Fruit fly (Drosophila melanogaster) whole organism, wandering third instar larva: ENCODE results near the gene CG4455.

Experiments used
- Abd-B ChIP-seq: fragments of >200 bp; optimal IDR thresholded peaks from 2 replicates; lab custom pipeline; 2017; ENCODE audit warnings: missing biosample characterization, missing genetic modification characterization
- Dfd ChIP-seq: fragments of >200 bp; optimal IDR thresholded peaks from 2 replicates; lab custom pipeline; 2017; ENCODE audit warnings: missing biosample characterization, missing genetic modification characterization
- OdsH ChIP-seq: fragments of 200-800 bp; sonication (Bioruptor generic); optimal IDR thresholded peaks from 2 replicates; lab custom pipeline; 2016; ENCODE audit warnings: missing biosample characterization, mild to moderate bottlenecking, missing genetic modification characterization
- Sp1 ChIP-seq: fragments of 200-800 bp; sonication (Bioruptor generic); optimal IDR thresholded peaks from 3 replicates; lab custom pipeline; 2019; ENCODE audit warnings: missing biosample characterization, mild to moderate bottlenecking, missing genetic modification characterization, moderate library complexity
- br ChIP-seq: fragments of 200-800 bp; sonication (Bioruptor generic); optimal IDR thresholded peaks from 2 replicates; lab custom pipeline; 2016; ENCODE audit warnings: missing biosample characterization, missing genetic modification characterization
- dmrt93B ChIP-seq: fragments of 200-800 bp; sonication (Bioruptor generic); optimal IDR thresholded peaks from 2 replicates; lab custom pipeline; 2018; ENCODE audit warnings: missing biosample characterization, mild to moderate bottlenecking, missing genetic modification characterization
- dsf ChIP-seq: sonication (Bioruptor generic); optimal IDR thresholded peaks from 2 replicates; lab custom pipeline; 2016; ENCODE audit warnings: missing biosample characterization, missing genetic modification characterization, borderline replicate concordance
- h ChIP-seq: fragments of 200-800 bp; sonication (Bioruptor generic); optimal IDR thresholded peaks from 3 replicates; lab custom pipeline; 2016; ENCODE audit warnings: missing biosample characterization, mild to moderate bottlenecking, missing genetic modification characterization
- psq ChIP-seq: fragments of 200-800 bp; sonication (Bioruptor generic); optimal IDR thresholded peaks from 3 replicates; lab custom pipeline; 2017; ENCODE audit warnings: missing biosample characterization, mild to moderate bottlenecking, missing genetic modification characterization, moderate library complexity
- rgr ChIP-seq: fragments of 200-800 bp; sonication (Bioruptor generic); optimal IDR thresholded peaks from 3 replicates; lab custom pipeline; 2016; ENCODE audit warnings: missing biosample characterization, mild to moderate bottlenecking, missing genetic modification characterization
- sv ChIP-seq: fragments of 200-800 bp; sonication (Bioruptor generic); optimal IDR thresholded peaks from 3 replicates; lab custom pipeline; 2016; ENCODE audit warnings: missing biosample characterization, missing genetic modification characterization
- usp ChIP-seq: fragments of >200 bp; optimal IDR thresholded peaks from 2 replicates; lab custom pipeline; 2017; ENCODE audit warnings: missing biosample characterization, missing genetic modification characterization

dm6 chr2L:16397517-16397916 lies 44.8 kb downstream of the CG4455 start:
- TF ChIP-seq sv (no peak), br (GFP tag; lab: Kevin White, UChicago) (no peak), dsf (GFP tag; lab: Kevin White, UChicago) (no peak), Abd-B (GFP tag; lab: Kevin White, UChicago) (no peak), psq (no peak), dmrt93B (no peak), h (no peak), usp (no peak), OdsH (GFP tag; lab: Kevin White, UChicago) (no peak), rgr (no peak), Sp1 (GFP tag; lab: Kevin White, UChicago) (no peak), Dfd (peak; percentile 92)
